Fruit fly (Drosophila melanogaster) whole organism, embryonic: ENCODE measurements around the gene fusl.

Experiments
- ATbp ChIP-seq: fragments of 200-800 bp; sonication (Bioruptor generic); optimal IDR thresholded peaks from 2 replicates; lab custom pipeline; 2017; ENCODE audit warnings: missing biosample characterization, mild to moderate bottlenecking, missing genetic modification characterization, missing genetic modification reagents
- Ada2b ChIP-seq: fragments of 200-800 bp; sonication (Bioruptor generic); IDR thresholded peaks from 2 replicates; pipeline ENCODE4 v1.3.6; 2022; ENCODE audit warnings: missing biosample characterization, missing genetic modification characterization
- Blimp-1 ChIP-seq: fragments of 200-800 bp; sonication (Bioruptor generic); optimal IDR thresholded peaks from 3 replicates; lab custom pipeline; 2018; ENCODE audit warnings: missing biosample characterization, missing genetic modification characterization, mild to moderate bottlenecking, moderate library complexity, missing genetic modification reagents
- CG11398 ChIP-seq: fragments of 200-800 bp; sonication (Bioruptor generic); optimal IDR thresholded peaks from 2 replicates; lab custom pipeline; 2016; ENCODE audit warnings: missing biosample characterization, missing genetic modification characterization
- CG11560 ChIP-seq: fragments of 200-800 bp; sonication (Bioruptor generic); IDR thresholded peaks from 3 replicates; pipeline ENCODE4 v1.3.6; 2022; ENCODE audit warnings: missing biosample characterization, missing genetic modification characterization
- CG12104 ChIP-seq: fragments of 200-800 bp; sonication (Bioruptor generic); optimal IDR thresholded peaks from 3 replicates; lab custom pipeline; 2016; ENCODE audit warnings: missing biosample characterization, missing genetic modification characterization
- CG12769 ChIP-seq: fragments of 200-800 bp; sonication (Bioruptor generic); optimal IDR thresholded peaks from 2 replicates; lab custom pipeline; 2019; ENCODE audit warnings: missing biosample characterization, mild to moderate bottlenecking, missing genetic modification characterization, moderate library complexity
- CG13424 ChIP-seq: fragments of 200-800 bp; sonication (Bioruptor generic); optimal IDR thresholded peaks from 2 replicates; lab custom pipeline; 2019; ENCODE audit warnings: missing biosample characterization, mild to moderate bottlenecking, missing genetic modification characterization, moderate library complexity
- CG15601 ChIP-seq: fragments of 200-800 bp; sonication (Bioruptor generic); optimal IDR thresholded peaks from 3 replicates; lab custom pipeline; 2019; ENCODE audit warnings: missing biosample characterization, mild to moderate bottlenecking, missing genetic modification characterization, moderate library complexity
- CG17612 ChIP-seq: fragments of 200-800 bp; sonication (Bioruptor generic); IDR thresholded peaks from 2 replicates; pipeline ENCODE4 v1.3.6; 2022; ENCODE audit warnings: missing biosample characterization, missing genetic modification characterization
- CG18262 ChIP-seq: fragments of 200-800 bp; optimal IDR thresholded peaks from 3 replicates; lab custom pipeline; 2019; ENCODE audit warnings: missing biosample characterization, mild to moderate bottlenecking, missing genetic modification characterization, moderate library complexity
- CG2116 ChIP-seq: fragments of 200-800 bp; sonication (Bioruptor generic); optimal IDR thresholded peaks from 3 replicates; lab custom pipeline; 2018; ENCODE audit warnings: missing biosample characterization, mild to moderate bottlenecking, missing genetic modification characterization
- CG34422 ChIP-seq: fragments of 200-800 bp; sonication (Bioruptor generic); IDR thresholded peaks from 3 replicates; pipeline ENCODE4 v1.3.6; 2022; ENCODE audit warnings: missing biosample characterization, missing genetic modification characterization
- CG42726 ChIP-seq: fragments of 200-800 bp; sonication (Bioruptor generic); IDR thresholded peaks from 2 replicates; pipeline ENCODE4 v1.3.6; 2022; ENCODE audit warnings: missing biosample characterization, missing genetic modification characterization; ENCODE audit not compliant: partially characterized antibody
- CG4707 ChIP-seq: fragments of 200-800 bp; sonication (Bioruptor generic); optimal IDR thresholded peaks from 2 replicates; lab custom pipeline; 2018; ENCODE audit warnings: missing biosample characterization, mild to moderate bottlenecking, missing genetic modification characterization, moderate library complexity
- CG8281 ChIP-seq: fragments of 200-800 bp; sonication (Bioruptor generic); optimal IDR thresholded peaks from 2 replicates; lab custom pipeline; 2018; ENCODE audit warnings: missing biosample characterization, mild to moderate bottlenecking, missing genetic modification characterization, moderate library complexity
- Chrac-16 ChIP-seq: fragments of 200-800 bp; sonication (Bioruptor generic); optimal IDR thresholded peaks from 3 replicates; lab custom pipeline; 2016; ENCODE audit warnings: missing biosample characterization, missing genetic modification characterization
- CkIIα-i1 ChIP-seq: fragments of 200-800 bp; sonication (Bioruptor generic); IDR thresholded peaks from 2 replicates; pipeline ENCODE4 v1.3.6; 2022; ENCODE audit warnings: missing biosample characterization, missing genetic modification characterization
- CoRest ChIP-seq: fragments of 200-800 bp; sonication (Bioruptor generic); optimal IDR thresholded peaks from 3 replicates; lab custom pipeline; 2018; ENCODE audit warnings: missing biosample characterization, mild to moderate bottlenecking, missing genetic modification characterization, moderate library complexity
- Dfd ChIP-seq, 2 experiments: fragments of >200 bp; optimal IDR thresholded peaks; 2 replicates each; lab custom pipeline; 2017; ENCODE audit warnings: missing biosample characterization in 2 of 2, missing genetic modification characterization in 2 of 2
- Dip2 ChIP-seq: fragments of 200-800 bp; sonication (Bioruptor generic); IDR thresholded peaks from 2 replicates; pipeline ENCODE4 v1.3.6; 2022; ENCODE audit warnings: missing biosample characterization, missing genetic modification characterization
- E2f2 ChIP-seq: fragments of 200-800 bp; sonication (Bioruptor generic); IDR thresholded peaks from 2 replicates; pipeline ENCODE4 v1.3.6; 2022; ENCODE audit warnings: missing biosample characterization, missing genetic modification characterization
- Fer1 ChIP-seq: fragments of 200-800 bp; sonication (Bioruptor generic); optimal IDR thresholded peaks from 2 replicates; lab custom pipeline; 2017; ENCODE audit warnings: missing biosample characterization, mild to moderate bottlenecking, missing genetic modification characterization
- Fer3 ChIP-seq: fragments of 200-800 bp; sonication (Bioruptor generic); optimal IDR thresholded peaks from 2 replicates; lab custom pipeline; 2018; ENCODE audit warnings: missing biosample characterization, mild to moderate bottlenecking, missing genetic modification characterization, moderate library complexity
- Mad ChIP-seq: fragments of 200-800 bp; sonication (Bioruptor generic); optimal IDR thresholded peaks from 2 replicates; lab custom pipeline; 2016; ENCODE audit warnings: missing biosample characterization, missing genetic modification characterization
- Med ChIP-seq: fragments of 200-800 bp; sonication (Bioruptor generic); peaks from one replicate; lab custom pipeline; 2016; ENCODE audit warnings: missing biosample characterization, missing genetic modification characterization, mild to moderate bottlenecking, inconsistent platforms, moderate library complexity
- Nf-YC ChIP-seq: fragments of 200-800 bp; optimal IDR thresholded peaks from 3 replicates; lab custom pipeline; 2019; ENCODE audit warnings: missing biosample characterization, mild to moderate bottlenecking, missing genetic modification characterization, moderate library complexity
- Oaz ChIP-seq: fragments of 200-800 bp; sonication (Bioruptor generic); IDR thresholded peaks from 2 replicates; pipeline ENCODE4 v1.3.6; 2022; ENCODE audit warnings: missing biosample characterization, missing genetic modification characterization
- Ravus ChIP-seq: fragments of 200-800 bp; sonication (Bioruptor generic); IDR thresholded peaks from 2 replicates; pipeline ENCODE4 v1.3.6; 2022; ENCODE audit warnings: missing biosample characterization, missing genetic modification characterization
- Side ChIP-seq: fragments of 200-800 bp; sonication (Bioruptor generic); optimal IDR thresholded peaks from 2 replicates; lab custom pipeline; 2016; ENCODE audit warnings: missing biosample characterization, missing genetic modification characterization
- Six4 ChIP-seq: fragments of 200-800 bp; sonication (Bioruptor generic); optimal IDR thresholded peaks from 2 replicates; lab custom pipeline; 2016; ENCODE audit warnings: missing biosample characterization, missing genetic modification characterization
- Spps ChIP-seq: fragments of 200-800 bp; sonication (Bioruptor generic); optimal IDR thresholded peaks from 2 replicates; lab custom pipeline; 2018; ENCODE audit warnings: missing biosample characterization, mild to moderate bottlenecking, missing genetic modification characterization
- ab ChIP-seq: fragments of 200-800 bp; sonication (Bioruptor generic); optimal IDR thresholded peaks from 2 replicates; lab custom pipeline; 2016; ENCODE audit warnings: missing biosample characterization, missing genetic modification characterization
- aop ChIP-seq: fragments of 200-800 bp; sonication (Bioruptor generic); IDR thresholded peaks from 2 replicates; pipeline ENCODE4 v1.3.6; 2022; ENCODE audit warnings: missing biosample characterization, missing genetic modification characterization
- croc ChIP-seq: fragments of 200-800 bp; sonication (Bioruptor generic); conservative IDR thresholded peaks from 3 replicates; pipeline ENCODE4 v1.3.6; 2022; ENCODE audit warnings: missing biosample characterization, missing genetic modification characterization
- fd96Cb ChIP-seq: fragments of 200-800 bp; sonication (Bioruptor generic); optimal IDR thresholded peaks from 2 replicates; lab custom pipeline; 2018; ENCODE audit warnings: missing biosample characterization, mild to moderate bottlenecking, missing genetic modification characterization, moderate library complexity
- gce ChIP-seq: fragments of 200-800 bp; sonication (Bioruptor generic); IDR thresholded peaks from 3 replicates; pipeline ENCODE4 v1.3.6; 2022; ENCODE audit warnings: missing biosample characterization, missing genetic modification characterization
- grn ChIP-seq: fragments of 200-800 bp; sonication (Bioruptor generic); optimal IDR thresholded peaks from 3 replicates; lab custom pipeline; 2017; ENCODE audit warnings: missing biosample characterization, missing genetic modification characterization
- pho ChIP-seq: fragments of 200-800 bp; sonication (Bioruptor generic); optimal IDR thresholded peaks from 2 replicates; lab custom pipeline; 2016; ENCODE audit warnings: missing biosample characterization, missing genetic modification characterization
- phol ChIP-seq: fragments of 200-800 bp; sonication (Bioruptor generic); optimal IDR thresholded peaks from 3 replicates; lab custom pipeline; 2018; ENCODE audit warnings: missing biosample characterization, mild to moderate bottlenecking, missing genetic modification characterization, moderate library complexity
- repo ChIP-seq: fragments of 200-800 bp; sonication (Bioruptor generic); optimal IDR thresholded peaks from 2 replicates; lab custom pipeline; 2016; ENCODE audit warnings: missing biosample characterization, missing genetic modification characterization
- ro ChIP-seq: fragments of 200-800 bp; sonication (Bioruptor generic); IDR thresholded peaks from 2 replicates; pipeline ENCODE4 v1.3.6; 2022; ENCODE audit warnings: missing biosample characterization, missing genetic modification characterization
- seq ChIP-seq: fragments of 200-800 bp; sonication (Bioruptor generic); IDR thresholded peaks from 2 replicates; pipeline ENCODE4 v1.3.6; 2022; ENCODE audit warnings: missing biosample characterization, missing genetic modification characterization
- shn ChIP-seq: fragments of 200-800 bp; sonication (Bioruptor generic); optimal IDR thresholded peaks from 3 replicates; lab custom pipeline; 2016; ENCODE audit warnings: missing biosample characterization, missing genetic modification characterization
- sisA ChIP-seq: fragments of 200-800 bp; sonication (Bioruptor generic); IDR thresholded peaks from 2 replicates; pipeline ENCODE4 v1.3.6; 2022; ENCODE audit warnings: missing biosample characterization, missing genetic modification characterization
- slou ChIP-seq: fragments of 200-800 bp; sonication (Bioruptor generic); optimal IDR thresholded peaks from 3 replicates; lab custom pipeline; 2016; ENCODE audit warnings: missing biosample characterization, missing genetic modification characterization
- tna ChIP-seq: fragments of 200-800 bp; sonication (Bioruptor generic); IDR thresholded peaks from 2 replicates; pipeline ENCODE4 v1.3.6; 2022; ENCODE audit warnings: missing biosample characterization, missing genetic modification characterization; ENCODE audit not compliant: partially characterized antibody
- tup ChIP-seq: fragments of 200-800 bp; sonication (Bioruptor generic); optimal IDR thresholded peaks from 2 replicates; lab custom pipeline; 2016; ENCODE audit warnings: missing biosample characterization, mild to moderate bottlenecking, missing genetic modification characterization, moderate library complexity
- unpg ChIP-seq: fragments of 200-800 bp; sonication (Bioruptor generic); optimal IDR thresholded peaks from 3 replicates; lab custom pipeline; 2018; ENCODE audit warnings: missing biosample characterization, mild to moderate bottlenecking, missing genetic modification characterization, moderate library complexity
- zfh2 ChIP-seq: fragments of 200-800 bp; sonication (Bioruptor generic); optimal IDR thresholded peaks from 2 replicates; lab custom pipeline; 2016; ENCODE audit warnings: missing biosample characterization, missing genetic modification characterization

Gene fusl

DNA sequence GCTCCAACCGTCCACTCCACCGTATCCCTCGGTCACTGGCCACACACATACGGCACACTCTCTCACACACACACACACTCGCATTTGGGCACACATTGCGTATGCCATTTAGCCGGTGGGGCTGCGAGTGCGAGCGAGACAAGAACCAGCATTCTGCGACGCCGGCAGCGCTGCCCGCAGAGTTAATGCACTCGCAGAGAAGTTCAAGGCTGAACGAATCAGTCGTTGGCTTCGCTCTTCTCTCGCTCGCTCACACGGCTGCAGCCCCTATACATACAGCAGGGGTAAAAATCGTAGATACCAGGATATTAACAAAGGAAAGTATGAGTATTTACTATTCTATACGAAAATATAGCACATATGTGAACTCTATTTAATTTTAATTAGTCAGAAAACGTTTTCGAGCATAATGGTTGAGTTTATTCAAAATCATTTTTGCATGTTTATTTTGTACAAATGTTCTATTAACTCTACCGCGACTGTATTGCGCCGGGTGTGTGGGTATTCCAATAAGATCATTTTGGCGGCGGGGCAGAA lies 44.8 kb downstream of the fusl start (continued):
- peak; percentile 79 for TF ChIP-seq CoRest (tag; lab: Kevin White, UChicago)
- no peak; the same call in 1 of the 2 replicates for TF ChIP-seq seq (GFP tag; lab: Robert Waterston, UW)
- TF ChIP-seq Nf-YC (tag; lab: Kevin White, UChicago), result peak; percentile 48
- 0 out of 3 replicates have a peak, but pooled peaks have one; percentile 36 for TF ChIP-seq CG34422 (GFP tag; lab: Robert Waterston, UW)
- peak; percentile 59 for TF ChIP-seq CG12104 (GFP tag; lab: Kevin White, UChicago)
- peak; percentile 84 for TF ChIP-seq Blimp-1 (GFP tag; lab: Kevin White, UChicago)
- TF ChIP-seq Fer3 (tag; lab: Kevin White, UChicago), result peak; percentile 50
- TF ChIP-seq Dfd (GFP tag; optimal IDR thresholded peaks at IDR 0.05; lab: Kevin White, UChicago), result no peak
- no peak for TF ChIP-seq CG42726 (GFP tag; lab: Robert Waterston, UW)
- peak; percentile 16 for TF ChIP-seq Mad (GFP tag; lab: Kevin White, UChicago)
- peak; percentile 19 for TF ChIP-seq repo
- TF ChIP-seq CG4707 (GFP tag; lab: Kevin White, UChicago), result peak; percentile 47
- peak; percentile 90 for TF ChIP-seq CG18262 (tag; lab: Kevin White, UChicago)
- no peak; the same call in 2 of the 3 replicates for TF ChIP-seq gce (GFP tag; lab: Robert Waterston, UW)
- TF ChIP-seq Six4 (GFP tag; lab: Kevin White, UChicago), result peak; percentile 55
- peak; percentile 84 for TF ChIP-seq CG15601
- TF ChIP-seq tup, result no peak
- TF ChIP-seq grn (GFP tag; lab: Kevin White, UChicago), result no peak
- peak; percentile 53 for TF ChIP-seq CG11398
- peak; percentile 62 for TF ChIP-seq Side (GFP tag; lab: Kevin White, UChicago)
- TF ChIP-seq Chrac-16 (GFP tag; lab: Kevin White, UChicago), result peak; percentile 66
- no peak for TF ChIP-seq aop
- TF ChIP-seq slou (GFP tag; lab: Kevin White, UChicago), result peak; percentile 7
- TF ChIP-seq CkIIα-i1, result no peak
- no peak for TF ChIP-seq Dip2
- peak; percentile 23 for TF ChIP-seq CG2116
- 0 out of 3 replicates have a peak, but pooled peaks have one; percentile 10 for TF ChIP-seq CG11560 (tag; lab: Robert Waterston, UW)
- TF ChIP-seq fd96Cb (tag; lab: Kevin White, UChicago), result peak; percentile 85
- peak; percentile 88 for TF ChIP-seq Med (GFP tag; lab: Kevin White, UChicago)
- TF ChIP-seq zfh2, result no peak
- peak; percentile 86 for TF ChIP-seq phol (tag; lab: Kevin White, UChicago)
- TF ChIP-seq shn (GFP tag; lab: Kevin White, UChicago), result peak; percentile 21
- TF ChIP-seq sisA (GFP tag; lab: Robert Waterston, UW), result peak; percentile 66
- no peak; the same call in 1 of the 2 replicates for TF ChIP-seq Ravus (GFP tag; lab: Robert Waterston, UW)
- peak; percentile 52; the same call in 1 of the 2 replicates for TF ChIP-seq E2f2 (GFP tag; lab: Robert Waterston, UW)
- TF ChIP-seq pho (GFP tag; lab: Kevin White, UChicago), result no peak
- TF ChIP-seq CG17612 (GFP tag; lab: Robert Waterston, UW), result no peak
- TF ChIP-seq tna (GFP tag; lab: Robert Waterston, UW), result no peak
- peak; percentile 49 for TF ChIP-seq CG12769 (tag; lab: Kevin White, UChicago)
- no peak for TF ChIP-seq Oaz (GFP tag; lab: Robert Waterston, UW)
- peak; percentile 58 for TF ChIP-seq Ada2b
- peak; percentile 78 for TF ChIP-seq Spps (tag; lab: Kevin White, UChicago)
- TF ChIP-seq unpg, result peak; percentile 85
- TF ChIP-seq croc, result peak; percentile 78
- TF ChIP-seq Fer1 (GFP tag; lab: Kevin White, UChicago), result peak; percentile 67
- peak; percentile 36 for TF ChIP-seq CG8281 (tag; lab: Kevin White, UChicago)
- peak; percentile 83 for TF ChIP-seq CG13424 (tag; lab: Kevin White, UChicago)
- peak; percentile 47; the same call in 1 of the 2 replicates for TF ChIP-seq ro (GFP tag; lab: Robert Waterston, UW)
- TF ChIP-seq ATbp, result peak; percentile 71
- TF ChIP-seq ab (GFP tag; lab: Kevin White, UChicago), result no peak
